Worm (Caenorhabditis elegans) whole organism, young adult: Measurements from ENCODE around the gene snu-66.

Experiments
- B0019.2 ChIP-seq: fragments of 200-800 bp; sonication (Bioruptor generic); conservative IDR thresholded peaks from 2 replicates; pipeline ENCODE4 v1.3.6; 2022; ENCODE audit warnings: missing genetic modification reagents, missing genetic modification characterization, missing compliant biosample characterization
- B0336.3 ChIP-seq: fragments of 200-800 bp; sonication (Bioruptor generic); IDR thresholded peaks from 2 replicates; pipeline ENCODE4 v1.3.6; 2022; ENCODE audit warnings: missing genetic modification characterization, missing compliant biosample characterization
- C06A6.2 ChIP-seq: fragments of 200-800 bp; sonication (Bioruptor generic); conservative IDR thresholded peaks from 2 replicates; pipeline ENCODE4 v1.3.6; 2022; ENCODE audit warnings: missing genetic modification characterization, missing compliant biosample characterization
- F23B12.7 ChIP-seq: sonication (generic microtip); optimal IDR thresholded peaks from 2 replicates; lab custom pipeline; 2017; ENCODE audit warnings: missing genetic modification characterization, mild to moderate bottlenecking, missing compliant biosample characterization, antibody characterized with exemption, moderate library complexity; ENCODE audit not compliant: insufficient read depth
- Y53F4B.3 ChIP-seq: fragments of 200-800 bp; sonication (Bioruptor generic); IDR thresholded peaks from 2 replicates; pipeline ENCODE4 v1.3.6; 2022; ENCODE audit warnings: missing genetic modification reagents, missing genetic modification characterization, missing compliant biosample characterization
- akir-1 ChIP-seq: fragments of 200-800 bp; sonication (Bioruptor generic); optimal IDR thresholded peaks from 2 replicates; lab custom pipeline; 2018; ENCODE audit warnings: mild to moderate bottlenecking, missing genetic modification characterization, moderate library complexity, missing compliant biosample characterization
- aptf-2 ChIP-seq: fragments of 200-800 bp; sonication (Bioruptor generic); conservative IDR thresholded peaks from 2 replicates; pipeline ENCODE4 v1.3.6; 2022; ENCODE audit warnings: missing genetic modification reagents, missing genetic modification characterization, missing compliant biosample characterization
- attf-5 ChIP-seq: fragments of 200-800 bp; sonication (Bioruptor generic); optimal IDR thresholded peaks from 2 replicates; lab custom pipeline; 2018; ENCODE audit warnings: mild to moderate bottlenecking, missing genetic modification characterization, missing compliant biosample characterization
- cebp-1 ChIP-seq, 2 experiments: fragments of 200-800 bp in 1 of 2; sonication (Bioruptor generic) in 1 of 2; sonication (generic microtip) in 1 of 2; IDR thresholded peaks in 1 of 2; optimal IDR thresholded peaks in 1 of 2; 2 replicates each; pipeline versions ENCODE4 v1.3.6 to Lab custom; 2017 to 2022; ENCODE audit warnings: missing compliant biosample characterization in 2 of 2, missing genetic modification characterization in 2 of 2, mild to moderate bottlenecking in 1 of 2, missing genetic modification reagents in 1 of 2, moderate library complexity in 1 of 2
- chd-7 ChIP-seq: sonication (generic microtip); optimal IDR thresholded peaks from 2 replicates; lab custom pipeline; 2016; ENCODE audit warnings: mild to moderate bottlenecking, missing genetic modification characterization, moderate library complexity, missing compliant biosample characterization
- dox-1 ChIP-seq: fragments of 200-800 bp; sonication (Bioruptor generic); IDR thresholded peaks from 2 replicates; pipeline ENCODE4 v1.3.6; 2022; ENCODE audit warnings: missing genetic modification reagents, missing genetic modification characterization, missing compliant biosample characterization
- egl-44 ChIP-seq: fragments of 200-800 bp; sonication (Bioruptor generic); IDR thresholded peaks from 2 replicates; pipeline ENCODE4 v1.3.6; 2022; ENCODE audit warnings: missing genetic modification reagents, missing genetic modification characterization, missing compliant biosample characterization
- hmg-1.2 ChIP-seq: fragments of 200-800 bp; sonication (Bioruptor generic); IDR thresholded peaks from 2 replicates; pipeline ENCODE4 v1.3.6; 2022; ENCODE audit warnings: missing genetic modification reagents, missing genetic modification characterization, missing compliant biosample characterization
- hsf-1 ChIP-seq: fragments of 200-800 bp; sonication (Bioruptor generic); IDR thresholded peaks from 2 replicates; pipeline ENCODE4 v1.3.6; 2022; ENCODE audit warnings: missing genetic modification reagents, missing genetic modification characterization, missing compliant biosample characterization
- lin-35 ChIP-seq, 3 experiments: fragments of 150-350 bp in 2 of 3; sonication (generic microtip) in 1 of 3; optimal IDR thresholded peaks; 2 replicates each; lab custom pipeline; 2014 to 2018; ENCODE audit warnings: missing biosample characterization in 3 of 3, missing genetic modification characterization in 3 of 3, missing genetic modification reagents in 3 of 3
- lin-54 ChIP-seq: fragments of 200-800 bp; sonication (Bioruptor generic); optimal IDR thresholded peaks from 2 replicates; lab custom pipeline; 2018; ENCODE audit warnings: mild to moderate bottlenecking, missing genetic modification characterization, missing compliant biosample characterization
- lsl-1 ChIP-seq: fragments of 200-800 bp; sonication (Bioruptor generic); optimal IDR thresholded peaks from 2 replicates; lab custom pipeline; 2018; ENCODE audit warnings: mild to moderate bottlenecking, missing genetic modification characterization, moderate library complexity, missing compliant biosample characterization
- madf-6 ChIP-seq: fragments of 200-800 bp; sonication (Bioruptor generic); IDR thresholded peaks from 2 replicates; pipeline ENCODE4 v1.3.6; 2022; ENCODE audit warnings: missing genetic modification reagents, missing genetic modification characterization, missing compliant biosample characterization
- mcd-1 ChIP-seq: fragments of 200-800 bp; sonication (Bioruptor generic); IDR thresholded peaks from 2 replicates; pipeline ENCODE4 v1.3.6; 2022; ENCODE audit warnings: missing genetic modification reagents, missing genetic modification characterization, missing compliant biosample characterization
- nhr-179 ChIP-seq: sonication (generic microtip); optimal IDR thresholded peaks from 2 replicates; lab custom pipeline; 2016; ENCODE audit warnings: mild to moderate bottlenecking, missing genetic modification characterization, missing compliant biosample characterization
- nhr-27 ChIP-seq: fragments of 200-800 bp; sonication (Bioruptor generic); optimal IDR thresholded peaks from 2 replicates; lab custom pipeline; 2018; ENCODE audit warnings: mild to moderate bottlenecking, missing genetic modification characterization, moderate library complexity, missing compliant biosample characterization
- rcor-1 ChIP-seq: fragments of 200-800 bp; sonication (Bioruptor generic); IDR thresholded peaks from 2 replicates; pipeline ENCODE4 v1.3.6; 2022; ENCODE audit warnings: missing genetic modification reagents, missing genetic modification characterization, missing compliant biosample characterization
- snpc-1.1 ChIP-seq: sonication (generic microtip); optimal IDR thresholded peaks from 2 replicates; lab custom pipeline; 2017; ENCODE audit warnings: missing genetic modification characterization, mild to moderate bottlenecking, missing compliant biosample characterization, antibody characterized with exemption, moderate library complexity, missing genotype, missing genetic modification reagents; ENCODE audit not compliant: insufficient read depth
- snpc-1.3 ChIP-seq: sonication (generic microtip); optimal IDR thresholded peaks from 2 replicates; lab custom pipeline; 2017; ENCODE audit warnings: missing genetic modification characterization, mild to moderate bottlenecking, missing compliant biosample characterization, antibody characterized with exemption, moderate library complexity, missing genotype, missing genetic modification reagents; ENCODE audit not compliant: insufficient read depth
- snpc-3.4 ChIP-seq: sonication (generic microtip); optimal IDR thresholded peaks from 2 replicates; lab custom pipeline; 2017; ENCODE audit warnings: missing genetic modification characterization, mild to moderate bottlenecking, missing compliant biosample characterization, antibody characterized with exemption, moderate library complexity, missing genotype, missing genetic modification reagents
- snpc-4 ChIP-seq, 5 experiments: fragments of 150-350 bp in 1 of 5; sonication (generic microtip) in 4 of 5; optimal IDR thresholded peaks; 2 replicates each; lab custom pipeline; 2014 to 2018; ENCODE audit warnings: missing genetic modification characterization in 5 of 5, missing biosample characterization in 3 of 5, antibody characterized with exemption in 2 of 5, mild to moderate bottlenecking in 2 of 5, missing compliant biosample characterization in 2 of 5, missing genotype in 2 of 5, moderate library complexity in 2 of 5, missing genetic modification reagents in 1 of 5
- somi-1 ChIP-seq: fragments of 200-800 bp; sonication (Bioruptor generic); optimal IDR thresholded peaks from 2 replicates; lab custom pipeline; 2018; ENCODE audit warnings: mild to moderate bottlenecking, missing genetic modification characterization, missing compliant biosample characterization
- sptf-2 ChIP-seq: fragments of 200-800 bp; sonication (Bioruptor generic); optimal IDR thresholded peaks from 2 replicates; lab custom pipeline; 2018; ENCODE audit warnings: mild to moderate bottlenecking, missing genetic modification characterization, missing compliant biosample characterization
- unc-130 ChIP-seq: sonication (generic microtip); optimal IDR thresholded peaks from 2 replicates; lab custom pipeline; 2016; ENCODE audit warnings: missing genetic modification reagents, missing genetic modification characterization, missing compliant biosample characterization
- zim-3 ChIP-seq: sonication (generic microtip); optimal IDR thresholded peaks from 2 replicates; lab custom pipeline; 2017; ENCODE audit warnings: mild to moderate bottlenecking, missing genetic modification characterization, moderate library complexity, missing compliant biosample characterization
- ztf-18 ChIP-seq: sonication (generic microtip); optimal IDR thresholded peaks from 2 replicates; lab custom pipeline; 2016; ENCODE audit warnings: missing genotype, mild to moderate bottlenecking, missing genetic modification characterization, missing compliant biosample characterization

The snu-66 gene

DNA sequence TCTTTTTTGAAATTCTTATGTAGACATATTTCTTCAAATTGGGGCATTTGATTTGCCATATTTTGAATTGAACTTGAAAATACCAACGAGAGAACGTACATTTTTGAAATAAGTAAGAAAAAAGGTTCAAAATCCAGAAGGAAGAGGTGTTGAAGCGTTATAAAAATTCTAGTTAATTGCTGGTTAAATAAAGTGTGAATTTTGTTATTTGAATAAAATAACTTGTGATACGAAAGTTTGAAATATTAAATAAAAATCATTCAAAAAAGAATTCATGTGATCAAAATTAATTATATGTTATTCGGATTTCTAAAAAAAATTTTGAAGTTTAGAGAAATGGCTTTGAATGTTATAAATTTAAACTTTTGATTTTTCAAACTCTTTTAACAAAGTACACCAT lies 24.7 kb upstream of the snu-66 start, which contains the start of gene C50E3.9:
C50E3.9 (minus strand) TSS at position 101 of the 400 bp plus-strand sequence.
- no peak for TF ChIP-seq dox-1 (GFP tag; lab: Robert Waterston, UW)
- TF ChIP-seq sptf-2 (GFP tag; lab: Kevin White, UChicago): no peak
- no peak for TF ChIP-seq C06A6.2
- TF ChIP-seq egl-44: no peak
- no peak for TF ChIP-seq hsf-1 (GFP tag; lab: Robert Waterston, UW)

DNA sequence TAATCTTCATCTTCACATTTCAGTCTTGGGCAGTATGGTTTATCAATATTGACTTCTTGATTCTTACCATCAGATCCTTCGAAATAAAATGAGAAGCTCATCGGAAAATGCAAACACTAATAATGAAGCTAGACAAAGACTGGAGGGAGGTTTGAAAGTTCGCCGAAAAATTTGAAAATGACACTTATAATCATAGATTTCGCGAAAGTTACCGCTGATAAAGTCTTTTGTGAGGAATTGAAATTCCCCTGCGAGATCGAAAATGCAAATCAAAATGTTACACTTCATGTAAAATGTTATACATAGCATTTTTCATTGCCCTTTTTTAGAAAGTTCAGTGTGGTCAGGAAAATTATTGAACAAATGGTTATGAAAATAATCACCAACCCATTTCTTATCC lies 22.8 kb upstream of the snu-66 start, which contains the start of gene C50E3.7:
C50E3.7 (minus strand) TSS at position 101 of the 400 bp plus-strand sequence.
- no peak for TF ChIP-seq unc-130 (GFP tag; lab: Kevin White, UChicago)
- TF ChIP-seq cebp-1 (GFP tag; IDR thresholded peaks at IDR 0.05; lab: Robert Waterston, UW): no peak
- TF ChIP-seq cebp-1 (tag; optimal IDR thresholded peaks at IDR 0.05; lab: Kevin White, UChicago): no peak

ce11 chrV:7595132-7595531 lies 19.7 kb upstream of the snu-66 start:
- TF ChIP-seq rcor-1 (GFP tag; lab: Robert Waterston, UW) (no peak), F23B12.7 (tag; lab: Kevin White, UChicago) (no peak), B0336.3 (no peak), snpc-4 (GFP tag; optimal IDR thresholded peaks at IDR 0.05; lab: Kevin White, UChicago) (no peak), snpc-4 (tag; optimal IDR thresholded peaks at IDR 0.05; lab: Kevin White, UChicago) (peak in 2 of 4 experiments; percentile 72 to 81), snpc-1.1 (tag; lab: Kevin White, UChicago) (peak; percentile 59), aptf-2 (GFP tag; lab: Robert Waterston, UW) (no peak)

DNA sequence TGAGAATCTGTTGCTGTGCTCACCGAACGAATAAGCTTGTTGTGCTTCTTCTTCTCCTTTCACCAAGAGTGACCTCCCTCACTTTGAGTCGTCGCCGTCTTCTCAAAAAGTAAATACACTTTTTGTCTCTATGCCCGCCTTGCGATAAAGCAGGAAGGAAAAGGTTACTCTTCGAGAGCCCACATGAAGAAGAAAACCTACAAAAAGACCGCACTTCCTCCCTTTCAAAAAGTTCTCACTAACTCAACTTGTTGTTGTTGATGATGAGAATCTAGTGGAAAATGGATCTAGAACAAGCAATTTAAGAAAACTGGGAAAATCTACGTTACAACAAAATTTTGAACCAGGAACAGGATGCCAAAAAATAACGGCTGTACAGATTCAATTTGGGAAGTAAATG lies 15.0 kb upstream of the snu-66 start, which contains the start of gene C50E3.6:
C50E3.6 (minus strand) TSS at position 101 of the 400 bp plus-strand sequence.
- TF ChIP-seq chd-7 (tag; lab: Kevin White, UChicago): no peak
- no peak for TF ChIP-seq nhr-27 (tag; lab: Kevin White, UChicago)
- TF ChIP-seq zim-3: no peak
- no peak for TF ChIP-seq Y53F4B.3 (GFP tag; lab: Robert Waterston, UW)
- TF ChIP-seq C06A6.2: no peak
- no peak for TF ChIP-seq nhr-179

- TF ChIP-seq somi-1 (GFP tag; lab: Kevin White, UChicago): no peak
- peak; percentile 29 for TF ChIP-seq ztf-18 (tag; lab: Kevin White, UChicago)
- TF ChIP-seq nhr-179: no peak
- peak; percentile 98 for TF ChIP-seq hmg-1.2
- TF ChIP-seq snpc-4 (GFP tag; optimal IDR thresholded peaks at IDR 0.05; lab: Kevin White, UChicago): no peak
- peak in 3 of 4 experiments; percentile 12 to 34 (median 18) for TF ChIP-seq snpc-4 (tag; optimal IDR thresholded peaks at IDR 0.05; lab: Kevin White, UChicago)
- peak; percentile 95 for TF ChIP-seq mcd-1 (GFP tag; lab: Robert Waterston, UW)
- peak; percentile 30 for TF ChIP-seq lin-54 (GFP tag; lab: Kevin White, UChicago)
- peak; percentile 60 for TF ChIP-seq snpc-1.3 (tag; lab: Kevin White, UChicago)
- TF ChIP-seq lsl-1 (GFP tag; lab: Kevin White, UChicago): peak; percentile 28
- TF ChIP-seq dox-1 (GFP tag; lab: Robert Waterston, UW): 0 out of 2 replicates have a peak, but pooled peaks have one; percentile 27
- peak; percentile 60 for TF ChIP-seq madf-6 (GFP tag; lab: Robert Waterston, UW)
- peak in 1 of 3 experiments; percentile 50 for TF ChIP-seq lin-35 (GFP tag; optimal IDR thresholded peaks at IDR 0.05; lab: Kevin White, UChicago)
- peak; percentile 91 for TF ChIP-seq attf-5 (GFP tag; lab: Kevin White, UChicago)
- TF ChIP-seq snpc-1.1 (tag; lab: Kevin White, UChicago): peak; percentile 12
- no peak for TF ChIP-seq B0019.2 (GFP tag; lab: Robert Waterston, UW)
- peak; percentile 45 for TF ChIP-seq F23B12.7 (tag; lab: Kevin White, UChicago)
- peak; percentile 35 for TF ChIP-seq snpc-3.4
- TF ChIP-seq akir-1 (GFP tag; lab: Kevin White, UChicago): no peak
Observed at ce11 chrV:7587637-7588036, 12.2 kb upstream of the snu-66 start, which contains the start of the genes F19F10.11 and C50E3.5. TSS of gene F19F10.11 (minus strand) at chrV:7587704. TSS of gene C50E3.5 (plus strand) at chrV:7587996.
